Worm (Caenorhabditis elegans): ENCODE data around the gene F45E12.6.
A peak's percentile ranks its signal among the peaks of the same experiment; 100 is the strongest.

The F45E12.6 gene

DNA sequence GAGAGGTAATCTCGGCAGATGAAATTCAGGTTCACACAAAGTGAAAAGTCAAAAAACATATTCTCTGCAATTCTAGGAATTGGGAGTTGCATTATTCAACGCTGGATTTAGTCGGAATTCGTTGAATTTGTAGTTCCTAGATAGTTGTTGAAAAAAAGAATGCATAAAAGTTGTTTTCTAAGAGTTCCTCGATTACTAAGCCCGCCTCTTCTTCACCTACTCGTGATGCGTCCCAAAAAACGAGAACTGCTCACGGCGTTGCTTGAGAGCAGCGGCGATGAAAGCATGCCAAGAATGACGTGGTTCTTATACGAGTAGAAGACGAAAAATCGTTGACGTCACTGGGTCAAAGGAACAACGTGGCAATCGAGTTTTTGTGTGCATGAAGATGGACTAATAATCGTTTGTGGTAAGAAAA is 11.1 kb upstream of the F45E12.6 start (continued):
- TF ChIP-seq lin-13 (GFP tag; optimal IDR thresholded peaks at IDR 0.05) (no peak), dmd-9 (GFP tag; IDR thresholded peaks at IDR 0.05) (no peak), lin-38 (GFP tag; IDR thresholded peaks at IDR 0.05) (no peak), ztf-7 (tag; optimal IDR thresholded peaks at IDR 0.05) (no peak), zag-1 (tag; optimal IDR thresholded peaks at IDR 0.05) (no peak), unc-130 (GFP tag; optimal IDR thresholded peaks at IDR 0.05) (no peak), nhr-76 (tag; optimal IDR thresholded peaks at IDR 0.05) (no peak), mes-2 (tag; optimal IDR thresholded peaks at IDR 0.05; ENCODE audit: poor library complexity, severe bottlenecking) (no peak), mdl-1 (tag; optimal IDR thresholded peaks at IDR 0.05) (peak in 1 of 2 experiments; percentile 40), nhr-25 (tag; optimal IDR thresholded peaks at IDR 0.05; ENCODE audit: borderline replicate concordance, insufficient read depth) (no peak), sdz-12 (GFP tag; optimal IDR thresholded peaks at IDR 0.05) (no peak), T20F7.1 (GFP tag; optimal IDR thresholded peaks at IDR 0.05) (no peak), ces-1 (GFP tag; optimal IDR thresholded peaks at IDR 0.05) (no peak), hif-1 (tag; optimal IDR thresholded peaks at IDR 0.05) (peak in 1 of 2 experiments; percentile 61), jun-1 (tag; optimal IDR thresholded peaks at IDR 0.05) (no peak), arid-1 (GFP tag; conservative IDR thresholded peaks at IDR 0.05) (no peak), set-16 (GFP tag; IDR thresholded peaks at IDR 0.05) (no peak), lin-15B (tag; optimal IDR thresholded peaks at IDR 0.05) (no peak), Y75B8A.6 (GFP tag; IDR thresholded peaks at IDR 0.05) (no peak), hlh-30 (tag; optimal IDR thresholded peaks at IDR 0.05; ENCODE audit: insufficient read depth) (peak; percentile 45), nhr-28 (tag; optimal IDR thresholded peaks at IDR 0.05) (no peak), ztf-11 (tag; optimal IDR thresholded peaks at IDR 0.05) (no peak), nhr-6 (tag; optimal IDR thresholded peaks at IDR 0.05) (no peak), ceh-28 (tag; optimal IDR thresholded peaks at IDR 0.05) (no peak), nhr-11 (tag; optimal IDR thresholded peaks at IDR 0.05) (peak; percentile 19), ceh-82 (tag; optimal IDR thresholded peaks at IDR 0.05) (no peak), fos-1 (tag; optimal IDR thresholded peaks at IDR 0.05) (no peak), ZK337.2 (GFP tag; IDR thresholded peaks at IDR 0.05) (no peak), nhr-102 (tag; optimal IDR thresholded peaks at IDR 0.05) (no peak), madf-5 (GFP tag; IDR thresholded peaks at IDR 0.05) (no peak), nhr-48 (tag; optimal IDR thresholded peaks at IDR 0.05) (no peak), gei-8 (GFP tag; optimal IDR thresholded peaks at IDR 0.05) (no peak), attf-4 (tag; optimal IDR thresholded peaks at IDR 0.05) (no peak), madf-9 (GFP tag; conservative IDR thresholded peaks at IDR 0.05) (no peak), daf-12 (tag; optimal IDR thresholded peaks at IDR 0.05) (no peak), nhr-237 (tag; optimal IDR thresholded peaks at IDR 0.05) (no peak), F37D6.2 (tag; optimal IDR thresholded peaks at IDR 0.05) (no peak), unc-39 (tag; optimal IDR thresholded peaks at IDR 0.05) (no peak), dmd-6 (GFP tag; IDR thresholded peaks at IDR 0.05) (peak; percentile 29; the same call in 1 of the 2 replicates), lin-39 (tag; optimal IDR thresholded peaks at IDR 0.05) (no peak), cey-2 (tag; optimal IDR thresholded peaks at IDR 0.05; ENCODE audit: borderline replicate concordance, insufficient read depth) (no peak)

DNA sequence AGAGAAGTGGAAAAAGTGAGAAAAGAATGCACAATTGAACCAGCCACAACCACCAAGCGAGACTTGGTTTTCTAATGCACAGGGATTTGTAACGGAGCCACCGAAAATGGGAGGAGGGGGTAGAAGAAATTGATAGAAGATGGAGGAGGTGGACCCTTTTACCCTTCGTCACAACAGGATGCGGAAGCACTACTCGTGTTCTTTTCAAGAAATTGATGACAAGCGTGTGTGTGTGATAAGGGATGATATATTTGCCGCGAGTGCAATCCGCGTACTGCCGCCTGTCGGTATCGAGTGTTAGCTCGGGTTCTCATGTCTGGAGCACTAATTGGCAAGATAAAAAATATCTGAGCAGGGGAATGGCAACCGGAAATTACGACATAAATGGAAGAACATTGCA is 9.9 kb upstream of the F45E12.6 start, which contains the start of gene F21D12.3:
TSS of gene F21D12.3 (minus strand) at position 101 of the 400 bp plus-strand sequence.
- no peak for TF ChIP-seq zip-11 (GFP tag; IDR thresholded peaks at IDR 0.05)
- TF ChIP-seq unc-130 (GFP tag; optimal IDR thresholded peaks at IDR 0.05): no peak
- no peak for TF ChIP-seq lin-1 (GFP tag; IDR thresholded peaks at IDR 0.05)
- no peak for TF ChIP-seq tag-97 (GFP tag; IDR thresholded peaks at IDR 0.05)
- TF ChIP-seq pha-4 (GFP tag; IDR thresholded peaks at IDR 0.05): no peak
- TF ChIP-seq pha-4 (tag; optimal IDR thresholded peaks at IDR 0.05): no peak
- no peak for TF ChIP-seq unc-62 (GFP tag; optimal IDR thresholded peaks at IDR 0.05 in 1 of 2)
- no peak for TF ChIP-seq unc-62 (tag; optimal IDR thresholded peaks at IDR 0.05)
- TF ChIP-seq F26F4.8 (GFP tag; conservative IDR thresholded peaks at IDR 0.05): no peak
- TF ChIP-seq ceh-62 (tag; optimal IDR thresholded peaks at IDR 0.05): no peak
- no peak for TF ChIP-seq nhr-10 (tag; optimal IDR thresholded peaks at IDR 0.05)
- peak; percentile 8 for TF ChIP-seq mes-2 (tag; optimal IDR thresholded peaks at IDR 0.05; ENCODE audit: poor library complexity, severe bottlenecking)
- TF ChIP-seq ceh-44 (GFP tag; IDR thresholded peaks at IDR 0.05): no peak
- TF ChIP-seq sdz-12 (GFP tag; optimal IDR thresholded peaks at IDR 0.05): peak; percentile 16
- TF ChIP-seq madf-5 (GFP tag; IDR thresholded peaks at IDR 0.05): no peak
- TF ChIP-seq egl-43 (GFP tag; IDR thresholded peaks at IDR 0.05): 0 out of 2 replicates have a peak, but pooled peaks have one; percentile 8
- no peak for TF ChIP-seq daf-8 (GFP tag; IDR thresholded peaks at IDR 0.05)
- TF ChIP-seq hlh-30 (tag; optimal IDR thresholded peaks at IDR 0.05; ENCODE audit: insufficient read depth): peak; percentile 24

Data from whole organism, L4 larva.